In genomic region chr2L:11471979-11472514, dm6 we compare ENCODE assay signal across 1 fruit fly cellular context.
TF ChIP-seq lines count a peak whose summit lies in the region.

No protein-coding gene starts in this region.

TF ChIP-seq in whole organism, embryonic, 481 proteins besides CTCF, POLR2A, EP300 and RAD21 (continued from another document and continues in another):
- TF ChIP-seq CG32532 (GFP tag; IDR thresholded peaks at IDR 0.05; lab: Robert Waterston, UW) (no peak), CG10543 (GFP tag; optimal IDR thresholded peaks at IDR 0.05; lab: Kevin White, UChicago) (no peak), Taf1 (GFP tag; IDR thresholded peaks at IDR 0.05; lab: Robert Waterston, UW) (no peak), chif (GFP tag; optimal IDR thresholded peaks at IDR 0.05; lab: Kevin White, UChicago) (no peak), usp (GFP tag; optimal IDR thresholded peaks at IDR 0.05; lab: Kevin White, UChicago) (no peak), ato (GFP tag; IDR thresholded peaks at IDR 0.05; lab: Robert Waterston, UW; ENCODE audit: partially characterized antibody) (no peak), klu (GFP tag; IDR thresholded peaks at IDR 0.05; lab: Robert Waterston, UW) (no peak), CG1832 (GFP tag; optimal IDR thresholded peaks at IDR 0.05; lab: Kevin White, UChicago) (no peak), Aef1 (GFP tag; IDR thresholded peaks at IDR 0.05; lab: Robert Waterston, UW) (no peak), nom (GFP tag; optimal IDR thresholded peaks at IDR 0.05; lab: Kevin White, UChicago) (no peak), Trl (optimal IDR thresholded peaks at IDR 0.05; lab: Kevin White, UChicago) (no peak), Trl (GFP tag; optimal IDR thresholded peaks at IDR 0.05; lab: Kevin White, UChicago) (no peak), CG18599 (GFP tag; optimal IDR thresholded peaks at IDR 0.05; lab: Kevin White, UChicago) (no peak), odd (GFP tag; optimal IDR thresholded peaks at IDR 0.05; lab: Kevin White, UChicago) (no peak), CG10431 (GFP tag; optimal IDR thresholded peaks at IDR 0.05; lab: Kevin White, UChicago) (no peak), CG11085 (GFP tag; IDR thresholded peaks at IDR 0.05; lab: Robert Waterston, UW) (no peak), YL-1 (GFP tag; optimal IDR thresholded peaks at IDR 0.05; lab: Kevin White, UChicago) (no peak), trem (tag; optimal IDR thresholded peaks at IDR 0.05; lab: Kevin White, UChicago) (no peak), CG6175 (GFP tag; IDR thresholded peaks at IDR 0.05; lab: Robert Waterston, UW) (no peak), ara (GFP tag; IDR thresholded peaks at IDR 0.05; lab: Robert Waterston, UW) (peak; percentile 61; the same call in 1 of the 2 replicates), CG2712 (tag; optimal IDR thresholded peaks at IDR 0.05; lab: Kevin White, UChicago) (peak; percentile 57), CoRest (tag; optimal IDR thresholded peaks at IDR 0.05; lab: Kevin White, UChicago) (peak; percentile 9), CG8359 (GFP tag; optimal IDR thresholded peaks at IDR 0.05; lab: Kevin White, UChicago; ENCODE audit: borderline replicate concordance) (no peak), Ets97D (GFP tag; optimal IDR thresholded peaks at IDR 0.05; lab: Kevin White, UChicago) (no peak), rib (GFP tag; IDR thresholded peaks at IDR 0.05; lab: Robert Waterston, UW) (no peak), CG6813 (GFP tag; optimal IDR thresholded peaks at IDR 0.05; lab: Kevin White, UChicago) (no peak), CG12942 (GFP tag; optimal IDR thresholded peaks at IDR 0.05; lab: Kevin White, UChicago) (no peak), ab (GFP tag; optimal IDR thresholded peaks at IDR 0.05; lab: Kevin White, UChicago) (no peak), CG4424 (GFP tag; optimal IDR thresholded peaks at IDR 0.05; lab: Kevin White, UChicago) (peak; percentile 25), Dad (GFP tag; optimal IDR thresholded peaks at IDR 0.05; lab: Kevin White, UChicago) (no peak), CG8924 (tag; optimal IDR thresholded peaks at IDR 0.05; lab: Kevin White, UChicago) (peak; percentile 15), CG1792 (GFP tag; optimal IDR thresholded peaks at IDR 0.05; lab: Kevin White, UChicago) (no peak), H15 (GFP tag; IDR thresholded peaks at IDR 0.05; lab: Robert Waterston, UW) (no peak), CG8089 (GFP tag; optimal IDR thresholded peaks at IDR 0.05; lab: Kevin White, UChicago) (no peak), ac (GFP tag; optimal IDR thresholded peaks at IDR 0.05; lab: Kevin White, UChicago) (no peak), CG11456 (GFP tag; IDR thresholded peaks at IDR 0.05; lab: Robert Waterston, UW) (no peak), CG12391 (tag; optimal IDR thresholded peaks at IDR 0.05; lab: Kevin White, UChicago) (peak; percentile 7), CG42726 (GFP tag; IDR thresholded peaks at IDR 0.05; lab: Robert Waterston, UW; ENCODE audit: partially characterized antibody) (no peak), Mad (GFP tag; optimal IDR thresholded peaks at IDR 0.05; lab: Kevin White, UChicago) (no peak), Doc2 (GFP tag; IDR thresholded peaks at IDR 0.05; lab: Robert Waterston, UW) (no peak), eve (GFP tag; optimal IDR thresholded peaks at IDR 0.05; lab: Kevin White, UChicago) (peak in 1 of 2 experiments; percentile 22), fd102C (GFP tag; optimal IDR thresholded peaks at IDR 0.05; lab: Kevin White, UChicago) (no peak), vvl (GFP tag; IDR thresholded peaks at IDR 0.05; lab: Robert Waterston, UW) (no peak), gfzf (GFP tag; optimal IDR thresholded peaks at IDR 0.05; lab: Kevin White, UChicago) (no peak), crol (GFP tag; IDR thresholded peaks at IDR 0.05; lab: Robert Waterston, UW) (no peak), mirr (GFP tag; optimal IDR thresholded peaks at IDR 0.05; lab: Kevin White, UChicago) (no peak), Max (GFP tag; optimal IDR thresholded peaks at IDR 0.05; lab: Kevin White, UChicago) (no peak), zfh2 (GFP tag; optimal IDR thresholded peaks at IDR 0.05; lab: Kevin White, UChicago) (no peak), CG7928 (GFP tag; optimal IDR thresholded peaks at IDR 0.05; lab: Kevin White, UChicago) (no peak), CG8944 (GFP tag; optimal IDR thresholded peaks at IDR 0.05; lab: Kevin White, UChicago) (no peak), CG2889 (GFP tag; IDR thresholded peaks at IDR 0.05; lab: Robert Waterston, UW) (no peak), bowl (GFP tag; IDR thresholded peaks at IDR 0.05; lab: Robert Waterston, UW) (no peak), Spps (tag; optimal IDR thresholded peaks at IDR 0.05; lab: Kevin White, UChicago) (no peak), CG3281 (GFP tag; optimal IDR thresholded peaks at IDR 0.05; lab: Kevin White, UChicago) (no peak), ci (GFP tag; IDR thresholded peaks at IDR 0.05; lab: Robert Waterston, UW) (0 out of 3 replicates have a peak, but pooled peaks have one; percentile 22), Sox102F (GFP tag; optimal IDR thresholded peaks at IDR 0.05; lab: Kevin White, UChicago) (peak; percentile 31), Elba2 (GFP tag; optimal IDR thresholded peaks at IDR 0.05; lab: Kevin White, UChicago) (no peak), HmgD (GFP tag; optimal IDR thresholded peaks at IDR 0.05; lab: Kevin White, UChicago) (no peak), CG17912 (GFP tag; optimal IDR thresholded peaks at IDR 0.05; lab: Kevin White, UChicago) (no peak), so (GFP tag; IDR thresholded peaks at IDR 0.05; lab: Robert Waterston, UW) (no peak), CG4854 (GFP tag; optimal IDR thresholded peaks at IDR 0.05; lab: Kevin White, UChicago) (no peak), CG10274 (GFP tag; optimal IDR thresholded peaks at IDR 0.05; lab: Kevin White, UChicago) (no peak), cato (GFP tag; optimal IDR thresholded peaks at IDR 0.05; lab: Kevin White, UChicago; ENCODE audit: borderline replicate concordance) (no peak), ftz-f1 (GFP tag; optimal IDR thresholded peaks at IDR 0.05; lab: Kevin White, UChicago) (no peak), slou (GFP tag; optimal IDR thresholded peaks at IDR 0.05; lab: Kevin White, UChicago) (no peak), lola (GFP tag; optimal IDR thresholded peaks at IDR 0.05; lab: Kevin White, UChicago) (peak in 1 of 3 experiments; percentile 39), ERR (GFP tag; optimal IDR thresholded peaks at IDR 0.05; lab: Kevin White, UChicago) (no peak), hb (GFP tag; IDR thresholded peaks at IDR 0.05; lab: Robert Waterston, UW; ENCODE audit: partially characterized antibody) (no peak), sc (optimal IDR thresholded peaks at IDR 0.05; lab: Kevin White, UChicago) (no peak), sc (GFP tag; optimal IDR thresholded peaks at IDR 0.05; lab: Kevin White, UChicago) (no peak), CG1603 (tag; optimal IDR thresholded peaks at IDR 0.05; lab: Kevin White, UChicago) (peak; percentile 33), CG12299 (tag; optimal IDR thresholded peaks at IDR 0.05; lab: Kevin White, UChicago) (no peak), Nf-YA (GFP tag; IDR thresholded peaks at IDR 0.05; lab: Robert Waterston, UW) (no peak), CG31388 (GFP tag; optimal IDR thresholded peaks at IDR 0.05; lab: Kevin White, UChicago) (no peak), Abd-B (GFP tag; optimal IDR thresholded peaks at IDR 0.05; lab: Kevin White, UChicago) (peak; percentile 18), CG12659 (GFP tag; optimal IDR thresholded peaks at IDR 0.05; lab: Kevin White, UChicago) (no peak), Atf3 (GFP tag; optimal IDR thresholded peaks at IDR 0.05; lab: Kevin White, UChicago) (no peak), bab2 (GFP tag; optimal IDR thresholded peaks at IDR 0.05; lab: Kevin White, UChicago) (no peak), CG14050 (GFP tag; IDR thresholded peaks at IDR 0.05; lab: Robert Waterston, UW) (no peak), Oaz (GFP tag; IDR thresholded peaks at IDR 0.05; lab: Robert Waterston, UW) (no peak), Oli (tag; optimal IDR thresholded peaks at IDR 0.05; lab: Kevin White, UChicago) (peak; percentile 11), ewg (GFP tag; optimal IDR thresholded peaks at IDR 0.05; lab: Kevin White, UChicago) (no peak), CG13424 (tag; optimal IDR thresholded peaks at IDR 0.05; lab: Kevin White, UChicago) (no peak), grn (GFP tag; optimal IDR thresholded peaks at IDR 0.05; lab: Kevin White, UChicago) (no peak), CG4404 (GFP tag; IDR thresholded peaks at IDR 0.05; lab: Robert Waterston, UW) (no peak), Rfx (GFP tag; IDR thresholded peaks at IDR 0.05; lab: Robert Waterston, UW) (no peak), stwl (tag; optimal IDR thresholded peaks at IDR 0.05; lab: Kevin White, UChicago) (no peak), CG9797 (GFP tag; optimal IDR thresholded peaks at IDR 0.05; lab: Kevin White, UChicago) (no peak), bsh (GFP tag; optimal IDR thresholded peaks at IDR 0.05; lab: Kevin White, UChicago) (peak in 1 of 2 experiments; percentile 51), C15 (GFP tag; IDR thresholded peaks at IDR 0.05; lab: Robert Waterston, UW) (no peak), Stat92E (GFP tag; optimal IDR thresholded peaks at IDR 0.05; lab: Kevin White, UChicago) (peak in 1 of 3 experiments; percentile 81), fd96Cb (tag; optimal IDR thresholded peaks at IDR 0.05; lab: Kevin White, UChicago) (peak; percentile 35), ind (GFP tag; optimal IDR thresholded peaks at IDR 0.05; lab: Kevin White, UChicago) (no peak), emc (GFP tag; optimal IDR thresholded peaks at IDR 0.05; lab: Kevin White, UChicago) (no peak), CG43689 (GFP tag; IDR thresholded peaks at IDR 0.05; lab: Robert Waterston, UW) (no peak), az2 (GFP tag; optimal IDR thresholded peaks at IDR 0.05; lab: Kevin White, UChicago) (no peak), CG14965 (GFP tag; optimal IDR thresholded peaks at IDR 0.05; lab: Kevin White, UChicago; ENCODE audit: borderline replicate concordance) (no peak), CkIIα-i1 (GFP tag; IDR thresholded peaks at IDR 0.05; lab: Robert Waterston, UW) (no peak), nerfin-1 (tag; optimal IDR thresholded peaks at IDR 0.05; lab: Kevin White, UChicago) (no peak), bbx (GFP tag; IDR thresholded peaks at IDR 0.05; lab: Robert Waterston, UW; ENCODE audit: partially characterized antibody) (no peak), CG30431 (GFP tag; optimal IDR thresholded peaks at IDR 0.05; lab: Kevin White, UChicago) (no peak), CG11560 (tag; IDR thresholded peaks at IDR 0.05; lab: Robert Waterston, UW) (no peak), CG10366 (GFP tag; IDR thresholded peaks at IDR 0.05; lab: Robert Waterston, UW) (no peak), Rx (GFP tag; IDR thresholded peaks at IDR 0.05; lab: Robert Waterston, UW) (no peak), slp2 (GFP tag; optimal IDR thresholded peaks at IDR 0.05; lab: Kevin White, UChicago) (no peak), CG31441 (GFP tag; IDR thresholded peaks at IDR 0.05; lab: Robert Waterston, UW) (0 out of 2 replicates have a peak, but pooled peaks have one; percentile 25), CG9876 (GFP tag; optimal IDR thresholded peaks at IDR 0.05; lab: Kevin White, UChicago) (no peak), sd (tag; optimal IDR thresholded peaks at IDR 0.05; lab: Kevin White, UChicago) (no peak), CG7963 (GFP tag; IDR thresholded peaks at IDR 0.05; lab: Robert Waterston, UW; ENCODE audit: partially characterized antibody) (no peak), lbe (GFP tag; optimal IDR thresholded peaks at IDR 0.05; lab: Kevin White, UChicago) (no peak), D19B (GFP tag; optimal IDR thresholded peaks at IDR 0.05; lab: Kevin White, UChicago) (no peak), shn (GFP tag; optimal IDR thresholded peaks at IDR 0.05; lab: Kevin White, UChicago) (no peak), CG13287 (GFP tag; IDR thresholded peaks at IDR 0.05; lab: Robert Waterston, UW; ENCODE audit: partially characterized antibody) (no peak), MTF-1 (GFP tag; optimal IDR thresholded peaks at IDR 0.05; lab: Kevin White, UChicago; ENCODE audit: borderline replicate concordance) (no peak), Doc3 (GFP tag; IDR thresholded peaks at IDR 0.05; lab: Robert Waterston, UW; ENCODE audit: partially characterized antibody) (no peak), Fer2 (tag; optimal IDR thresholded peaks at IDR 0.05; lab: Kevin White, UChicago) (no peak), CG8765 (GFP tag; IDR thresholded peaks at IDR 0.05; lab: Robert Waterston, UW) (no peak; the same call in 1 of the 2 replicates), sens (GFP tag; lab: Kevin White, UChicago) (peak; percentile 70), CG9727 (GFP tag; optimal IDR thresholded peaks at IDR 0.05; lab: Kevin White, UChicago) (peak; percentile 49), CG6765 (GFP tag; optimal IDR thresholded peaks at IDR 0.05; lab: Kevin White, UChicago) (no peak), CG12155 (GFP tag; optimal IDR thresholded peaks at IDR 0.05; lab: Kevin White, UChicago) (no peak), danr (GFP tag; IDR thresholded peaks at IDR 0.05; lab: Robert Waterston, UW) (no peak), jigr1 (GFP tag; IDR thresholded peaks at IDR 0.05; lab: Robert Waterston, UW) (no peak), HLH3B (GFP tag; IDR thresholded peaks at IDR 0.05; lab: Robert Waterston, UW) (no peak), Camta (GFP tag; optimal IDR thresholded peaks at IDR 0.05; lab: Kevin White, UChicago) (no peak), Poxn (GFP tag; IDR thresholded peaks at IDR 0.05; lab: Robert Waterston, UW) (no peak), tgo (GFP tag; IDR thresholded peaks at IDR 0.05; lab: Robert Waterston, UW) (no peak), corto (GFP tag; optimal IDR thresholded peaks at IDR 0.05; lab: Kevin White, UChicago) (no peak), NFAT (GFP tag; IDR thresholded peaks at IDR 0.05; lab: Robert Waterston, UW) (no peak), zen2 (GFP tag; IDR thresholded peaks at IDR 0.05; lab: Robert Waterston, UW; ENCODE audit: partially characterized antibody) (no peak), ase (GFP tag; IDR thresholded peaks at IDR 0.05; lab: Robert Waterston, UW) (no peak), Awh (GFP tag; IDR thresholded peaks at IDR 0.05; lab: Robert Waterston, UW) (no peak), CG12769 (tag; optimal IDR thresholded peaks at IDR 0.05; lab: Kevin White, UChicago) (no peak), Sox100B (GFP tag; optimal IDR thresholded peaks at IDR 0.05; lab: Kevin White, UChicago) (no peak), insv (GFP tag; optimal IDR thresholded peaks at IDR 0.05; lab: Kevin White, UChicago) (no peak), toy (GFP tag; IDR thresholded peaks at IDR 0.05; lab: Robert Waterston, UW) (no peak), dm (GFP tag; optimal IDR thresholded peaks at IDR 0.05; lab: Kevin White, UChicago) (no peak), tin (GFP tag; optimal IDR thresholded peaks at IDR 0.05; lab: Kevin White, UChicago) (no peak), CG14710 (tag; optimal IDR thresholded peaks at IDR 0.05; lab: Kevin White, UChicago) (peak; percentile 39)
